Worm (Caenorhabditis elegans): ENCODE results near the gene D1044.1.
A peak's percentile ranks its signal among the peaks of the same experiment; 100 is the strongest.

Gene D1044.1

ce11 chrIII:5588746-5589145, 44.7 kb downstream of the D1044.1 start (continued):
- TF ChIP-seq let-607 (tag; optimal IDR thresholded peaks at IDR 0.05): no peak
- TF ChIP-seq athp-1 (tag; optimal IDR thresholded peaks at IDR 0.05): no peak
- TF ChIP-seq hrde-1 (tag; optimal IDR thresholded peaks at IDR 0.05; ENCODE audit: borderline replicate concordance): peak; percentile 59
- TF ChIP-seq ccch-3 (GFP tag; optimal IDR thresholded peaks at IDR 0.05): no peak
- TF ChIP-seq lin-35 (GFP tag; optimal IDR thresholded peaks at IDR 0.05): peak in 1 of 3 experiments; percentile 26
- no peak for TF ChIP-seq ekl-4 (GFP tag; IDR thresholded peaks at IDR 0.05)
- no peak for TF ChIP-seq ztf-6 (GFP tag; IDR thresholded peaks at IDR 0.05)
- TF ChIP-seq ztf-25 (GFP tag; IDR thresholded peaks at IDR 0.05): no peak
- 0 out of 2 replicates have a peak, but pooled peaks have one; percentile 32 for TF ChIP-seq madf-3 (GFP tag; IDR thresholded peaks at IDR 0.05)
- no peak for TF ChIP-seq unc-130 (GFP tag; optimal IDR thresholded peaks at IDR 0.05)
- no peak for TF ChIP-seq gei-17 (GFP tag; optimal IDR thresholded peaks at IDR 0.05)
- no peak for TF ChIP-seq Y56A3A.18 (GFP tag; IDR thresholded peaks at IDR 0.05)
- no peak for TF ChIP-seq sea-2 (GFP tag; IDR thresholded peaks at IDR 0.05)
- no peak for TF ChIP-seq aptf-3 (GFP tag; IDR thresholded peaks at IDR 0.05)
- TF ChIP-seq nfyb-1 (GFP tag; IDR thresholded peaks at IDR 0.05): peak; percentile 48; the same call in 1 of the 2 replicates
- no peak for TF ChIP-seq dox-1 (GFP tag; IDR thresholded peaks at IDR 0.05)
- TF ChIP-seq D2030.7 (GFP tag; IDR thresholded peaks at IDR 0.05): peak; percentile 43; the same call in 1 of the 2 replicates
- TF ChIP-seq xnd-1 (tag; optimal IDR thresholded peaks at IDR 0.05): no peak
- TF ChIP-seq snpc-3.4 (tag; optimal IDR thresholded peaks at IDR 0.05): peak; percentile 63
- TF ChIP-seq nhr-120 (GFP tag; IDR thresholded peaks at IDR 0.05): no peak
- TF ChIP-seq T07F8.4 (tag; optimal IDR thresholded peaks at IDR 0.05): no peak
- no peak for TF ChIP-seq hlh-26 (GFP tag; conservative IDR thresholded peaks at IDR 0.05)
- peak; percentile 9 for TF ChIP-seq ZK185.1 (tag; optimal IDR thresholded peaks at IDR 0.05; ENCODE audit: poor library complexity, severe bottlenecking)
- no peak for TF ChIP-seq ztf-18 (tag; optimal IDR thresholded peaks at IDR 0.05)
- TF ChIP-seq Y53G8AR.9 (GFP tag; conservative IDR thresholded peaks at IDR 0.05): no peak
- no peak for TF ChIP-seq bed-1 (GFP tag; IDR thresholded peaks at IDR 0.05)
- TF ChIP-seq Y53F4B.3 (GFP tag; IDR thresholded peaks at IDR 0.05): no peak
- TF ChIP-seq atf-7 (tag; optimal IDR thresholded peaks at IDR 0.05): no peak
- no peak for TF ChIP-seq ceh-27 (GFP tag; optimal IDR thresholded peaks at IDR 0.05)
- TF ChIP-seq nhr-90 (tag; optimal IDR thresholded peaks at IDR 0.05): no peak
- TF ChIP-seq F57A8.1 (GFP tag; optimal IDR thresholded peaks at IDR 0.05): no peak
- no peak for TF ChIP-seq cebp-2 (GFP tag; IDR thresholded peaks at IDR 0.05)
- no peak for TF ChIP-seq nhr-179 (tag; optimal IDR thresholded peaks at IDR 0.05)
- TF ChIP-seq lin-54 (GFP tag; optimal IDR thresholded peaks at IDR 0.05): peak; percentile 40
- TF ChIP-seq C17E4.6 (GFP tag; IDR thresholded peaks at IDR 0.05): 0 out of 2 replicates have a peak, but pooled peaks have one; percentile 31
- TF ChIP-seq attf-6 (GFP tag; IDR thresholded peaks at IDR 0.05): peak; percentile 61; the same call in 1 of the 2 replicates
- TF ChIP-seq snpc-1.3 (tag; optimal IDR thresholded peaks at IDR 0.05; ENCODE audit: insufficient read depth): no peak
- no peak for TF ChIP-seq nfya-2 (GFP tag; IDR thresholded peaks at IDR 0.05)
- peak; percentile 33; the same call in 1 of the 2 replicates for TF ChIP-seq F33H1.4 (GFP tag; IDR thresholded peaks at IDR 0.05)
- no peak for TF ChIP-seq ceh-79 (tag; optimal IDR thresholded peaks at IDR 0.05)
- no peak for TF ChIP-seq let-526 (GFP tag; IDR thresholded peaks at IDR 0.05)
- no peak for TF ChIP-seq F22D6.2 (tag; optimal IDR thresholded peaks at IDR 0.05)
- no peak for TF ChIP-seq ztf-26 (tag; optimal IDR thresholded peaks at IDR 0.05)
- no peak for TF ChIP-seq zfh-2 (GFP tag; conservative IDR thresholded peaks at IDR 0.05)
- no peak for TF ChIP-seq attf-5 (GFP tag; optimal IDR thresholded peaks at IDR 0.05)
- TF ChIP-seq ztf-28 (GFP tag; IDR thresholded peaks at IDR 0.05): no peak
- no peak for TF ChIP-seq mes-4 (tag; optimal IDR thresholded peaks at IDR 0.05)
- TF ChIP-seq die-1 (tag; optimal IDR thresholded peaks at IDR 0.05): peak; percentile 8
- TF ChIP-seq ztf-22 (GFP tag; optimal IDR thresholded peaks at IDR 0.05): no peak

Data from whole organism, young adult.